Fruit fly (Drosophila melanogaster): ENCODE data around the gene CG42521.
A peak's percentile ranks its signal among the peaks of the same experiment; 100 is the strongest.

Gene CG42521

DNA sequence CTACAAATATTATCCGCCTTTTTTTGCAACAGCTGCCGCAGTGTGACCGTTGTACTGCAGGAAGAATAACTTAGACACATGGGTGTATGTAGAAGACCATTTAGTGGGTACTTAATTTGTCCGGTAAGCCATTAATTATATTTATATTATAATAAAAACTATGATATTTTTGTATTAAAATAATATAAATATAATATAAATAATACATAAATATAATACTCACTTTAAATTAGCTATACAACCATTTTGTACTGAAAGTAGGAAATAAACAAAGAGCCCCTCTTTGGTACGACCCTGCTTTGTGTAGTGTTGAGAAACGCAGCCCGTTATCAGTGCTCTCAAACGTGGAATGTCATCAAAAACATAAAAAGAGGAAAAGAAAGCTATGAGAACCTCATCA is 14.4 kb upstream of the CG42521 start, which contains the start of gene Cnep1r2 (continued):
- peak; percentile 94 for TF ChIP-seq CG4617 (GFP tag; optimal IDR thresholded peaks at IDR 0.05; ENCODE audit: borderline replicate concordance)
- TF ChIP-seq Lpt (GFP tag; optimal IDR thresholded peaks at IDR 0.05) = no peak
- peak; percentile 71 for TF ChIP-seq mirr (GFP tag; optimal IDR thresholded peaks at IDR 0.05)
- TF ChIP-seq al (GFP tag; IDR thresholded peaks at IDR 0.05) = peak; percentile 96
- peak; percentile 98 for TF ChIP-seq dmrt11E (tag; optimal IDR thresholded peaks at IDR 0.05)
- TF ChIP-seq Pdp1 (GFP tag; optimal IDR thresholded peaks at IDR 0.05) = peak; percentile 67 to 71
- TF ChIP-seq fd3F (GFP tag; optimal IDR thresholded peaks at IDR 0.05) = peak; percentile 96
- TF ChIP-seq CG17186 (GFP tag; optimal IDR thresholded peaks at IDR 0.05) = no peak
- peak; percentile 96 for TF ChIP-seq Dek (tag; optimal IDR thresholded peaks at IDR 0.05)
- TF ChIP-seq CG10543 (GFP tag; optimal IDR thresholded peaks at IDR 0.05) = peak; percentile 97
- no peak for TF ChIP-seq Hr39 (optimal IDR thresholded peaks at IDR 0.05)
- TF ChIP-seq cwo (GFP tag; optimal IDR thresholded peaks at IDR 0.05) = peak; percentile 87
- TF ChIP-seq CG8944 (GFP tag; optimal IDR thresholded peaks at IDR 0.05) = peak; percentile 66
- TF ChIP-seq ase (GFP tag; IDR thresholded peaks at IDR 0.05) = peak; percentile 86
- TF ChIP-seq gcm2 (GFP tag; optimal IDR thresholded peaks at IDR 0.05) = no peak
- peak; percentile 94 for TF ChIP-seq Blimp-1 (GFP tag; optimal IDR thresholded peaks at IDR 0.05)
- peak; percentile 36 for TF ChIP-seq Kr (GFP tag; optimal IDR thresholded peaks at IDR 0.05)
- peak; percentile 94 for TF ChIP-seq CG6765 (GFP tag; optimal IDR thresholded peaks at IDR 0.05)
- peak; percentile 65 for TF ChIP-seq Mad (GFP tag; optimal IDR thresholded peaks at IDR 0.05)
- TF ChIP-seq CG6813 (GFP tag; optimal IDR thresholded peaks at IDR 0.05) = peak; percentile 92
- TF ChIP-seq ranshi (GFP tag; IDR thresholded peaks at IDR 0.05) = peak; percentile 94
- no peak for TF ChIP-seq CG4282 (GFP tag; optimal IDR thresholded peaks at IDR 0.05)
- no peak for TF ChIP-seq inv (GFP tag; IDR thresholded peaks at IDR 0.05; ENCODE audit: partially characterized antibody)
- TF ChIP-seq Deaf1 (tag; optimal IDR thresholded peaks at IDR 0.05) = peak; percentile 81
- peak; percentile 74 for TF ChIP-seq jing (GFP tag; optimal IDR thresholded peaks at IDR 0.05)
- peak; percentile 88 for TF ChIP-seq CG3065 (GFP tag; optimal IDR thresholded peaks at IDR 0.05)
- TF ChIP-seq CG14667 (GFP tag; IDR thresholded peaks at IDR 0.05) = peak; percentile 95
- peak; percentile 93 for TF ChIP-seq CG9437 (GFP tag; optimal IDR thresholded peaks at IDR 0.05)
- TF ChIP-seq tll (GFP tag; optimal IDR thresholded peaks at IDR 0.05) = peak in 1 of 2 experiments; percentile 60
- no peak for TF ChIP-seq eve (GFP tag; optimal IDR thresholded peaks at IDR 0.05)
- TF ChIP-seq toy (GFP tag; IDR thresholded peaks at IDR 0.05) = peak; percentile 70; the same call in 1 of the 2 replicates
- TF ChIP-seq MESR4 (GFP tag; optimal IDR thresholded peaks at IDR 0.05) = no peak
- TF ChIP-seq CG6791 (GFP tag; IDR thresholded peaks at IDR 0.05; ENCODE audit: partially characterized antibody) = no peak
- TF ChIP-seq CG1024 (GFP tag; IDR thresholded peaks at IDR 0.05) = peak; percentile 66
- TF ChIP-seq Sox100B (GFP tag; optimal IDR thresholded peaks at IDR 0.05) = peak; percentile 94
- TF ChIP-seq sqz (GFP tag; optimal IDR thresholded peaks at IDR 0.05) = peak; percentile 95
- TF ChIP-seq Hand (GFP tag; optimal IDR thresholded peaks at IDR 0.05) = peak; percentile 92
- peak; percentile 95 for TF ChIP-seq NFAT (GFP tag; IDR thresholded peaks at IDR 0.05)
- TF ChIP-seq Antp (GFP tag; optimal IDR thresholded peaks at IDR 0.05) = peak; percentile 66
- peak; percentile 89 for TF ChIP-seq CG8765 (GFP tag; IDR thresholded peaks at IDR 0.05)
- peak; percentile 98 for TF ChIP-seq CG2712 (tag; optimal IDR thresholded peaks at IDR 0.05)
- TF ChIP-seq tio (GFP tag; optimal IDR thresholded peaks at IDR 0.05) = peak; percentile 87
- peak; percentile 96 for TF ChIP-seq CG17359 (tag; optimal IDR thresholded peaks at IDR 0.05)
- TF ChIP-seq CG6689 (GFP tag; IDR thresholded peaks at IDR 0.05) = peak; percentile 97
- peak; percentile 79 for TF ChIP-seq CG5245 (GFP tag; optimal IDR thresholded peaks at IDR 0.05)
- peak; percentile 98 for TF ChIP-seq gsb-n (tag; optimal IDR thresholded peaks at IDR 0.05)
- peak; percentile 98 for TF ChIP-seq CG17829 (tag; optimal IDR thresholded peaks at IDR 0.05)
- TF ChIP-seq CG3995 (GFP tag; optimal IDR thresholded peaks at IDR 0.05) = peak; percentile 20
- TF ChIP-seq CG12071 (GFP tag; optimal IDR thresholded peaks at IDR 0.05) = peak; percentile 57
- TF ChIP-seq HLH4C (GFP tag; IDR thresholded peaks at IDR 0.05; ENCODE audit: partially characterized antibody) = no peak
